Worm (Caenorhabditis elegans): Measurements from ENCODE around the gene E02H1.5.

- TF ChIP-seq cog-1 (tag; optimal IDR thresholded peaks at IDR 0.05), result no peak
- no peak for TF ChIP-seq ztf-29 (GFP tag; IDR thresholded peaks at IDR 0.05)
- no peak for TF ChIP-seq tab-1 (GFP tag; IDR thresholded peaks at IDR 0.05)
- no peak for TF ChIP-seq flt-1 (GFP tag; IDR thresholded peaks at IDR 0.05)
- no peak for TF ChIP-seq med-1 (GFP tag; optimal IDR thresholded peaks at IDR 0.05; ENCODE audit: insufficient read depth)
- no peak for TF ChIP-seq T22C8.4 (GFP tag; IDR thresholded peaks at IDR 0.05)
- no peak for TF ChIP-seq ref-1 (GFP tag; conservative IDR thresholded peaks at IDR 0.05)
- no peak for TF ChIP-seq ztf-23 (GFP tag; IDR thresholded peaks at IDR 0.05)
Measured at ce11 chrII:9621913-9622348, 26.9 kb downstream of the E02H1.5 start.
